Fruit fly (Drosophila melanogaster) whole organism, embryonic: ENCODE data around the gene Capr.

Experiments used
- Ada2b ChIP-seq: fragments of 200-800 bp; sonication (Bioruptor generic); IDR thresholded peaks from 2 replicates; pipeline ENCODE4 v1.3.6; 2022; ENCODE audit warnings: missing biosample characterization, missing genetic modification characterization
- Atf6 ChIP-seq: fragments of 200-800 bp; sonication (Bioruptor generic); IDR thresholded peaks from 2 replicates; pipeline ENCODE4 v1.3.6; 2022; ENCODE audit warnings: missing biosample characterization, missing genetic modification characterization
- B-H2 ChIP-seq: fragments of 200-800 bp; sonication (Bioruptor generic); optimal IDR thresholded peaks from 2 replicates; lab custom pipeline; 2018; ENCODE audit warnings: missing biosample characterization, mild to moderate bottlenecking, missing genetic modification characterization
- CG11696 ChIP-seq: fragments of 200-800 bp; sonication (Bioruptor generic); IDR thresholded peaks from 2 replicates; pipeline ENCODE4 v1.3.6; 2022; ENCODE audit warnings: missing biosample characterization, missing genetic modification characterization
- CG13624 ChIP-seq: fragments of 200-800 bp; sonication (Bioruptor generic); optimal IDR thresholded peaks from 2 replicates; lab custom pipeline; 2016; ENCODE audit warnings: missing biosample characterization, missing genetic modification characterization
- CG14050 ChIP-seq: fragments of 200-800 bp; sonication (Bioruptor generic); IDR thresholded peaks from 3 replicates; pipeline ENCODE4 v1.3.6; 2022; ENCODE audit warnings: missing biosample characterization, missing genetic modification characterization
- CG15601 ChIP-seq: fragments of 200-800 bp; sonication (Bioruptor generic); optimal IDR thresholded peaks from 3 replicates; lab custom pipeline; 2019; ENCODE audit warnings: missing biosample characterization, mild to moderate bottlenecking, missing genetic modification characterization, moderate library complexity
- CG18764 ChIP-seq: fragments of 200-800 bp; sonication (Bioruptor generic); optimal IDR thresholded peaks from 3 replicates; lab custom pipeline; 2016; ENCODE audit warnings: missing biosample characterization, missing genetic modification characterization
- CG2202 ChIP-seq: fragments of 200-800 bp; sonication (Bioruptor generic); optimal IDR thresholded peaks from 2 replicates; lab custom pipeline; 2018; ENCODE audit warnings: missing biosample characterization, mild to moderate bottlenecking, missing genetic modification characterization
- CG2712 ChIP-seq: fragments of 200-800 bp; optimal IDR thresholded peaks from 3 replicates; lab custom pipeline; 2019; ENCODE audit warnings: missing biosample characterization, mild to moderate bottlenecking, missing genetic modification characterization, moderate library complexity
- CG30403 ChIP-seq: fragments of 200-800 bp; sonication (Bioruptor generic); optimal IDR thresholded peaks from 3 replicates; lab custom pipeline; 2016; ENCODE audit warnings: missing biosample characterization, missing genetic modification characterization
- CG3163 ChIP-seq: fragments of 200-800 bp; sonication (Bioruptor generic); optimal IDR thresholded peaks from 3 replicates; lab custom pipeline; 2016; ENCODE audit warnings: missing biosample characterization, missing genetic modification characterization
- CG4424 ChIP-seq: fragments of 200-800 bp; sonication (Bioruptor generic); optimal IDR thresholded peaks from 3 replicates; lab custom pipeline; 2016; ENCODE audit warnings: missing biosample characterization, missing genetic modification characterization
- CG6689 ChIP-seq: fragments of 200-800 bp; sonication (Bioruptor generic); IDR thresholded peaks from 2 replicates; pipeline ENCODE4 v1.3.6; 2022; ENCODE audit warnings: missing biosample characterization, missing genetic modification characterization
- CG6854 ChIP-seq: fragments of 200-800 bp; sonication (Bioruptor generic); optimal IDR thresholded peaks from 3 replicates; lab custom pipeline; 2017; ENCODE audit warnings: missing biosample characterization, mild to moderate bottlenecking, missing genetic modification characterization
- CG7556 ChIP-seq: fragments of 200-800 bp; sonication (Bioruptor generic); optimal IDR thresholded peaks from 2 replicates; lab custom pipeline; 2017; ENCODE audit warnings: missing biosample characterization, mild to moderate bottlenecking, missing genetic modification characterization
- CG7839 ChIP-seq: fragments of 200-800 bp; sonication (Bioruptor generic); optimal IDR thresholded peaks from 3 replicates; lab custom pipeline; 2018; ENCODE audit warnings: missing biosample characterization, mild to moderate bottlenecking, missing genetic modification characterization, moderate library complexity
- CG7928 ChIP-seq: fragments of 200-800 bp; sonication (Bioruptor generic); optimal IDR thresholded peaks from 2 replicates; lab custom pipeline; 2017; ENCODE audit warnings: missing biosample characterization, mild to moderate bottlenecking, missing genetic modification characterization
- CG8944 ChIP-seq: fragments of 200-800 bp; sonication (Bioruptor generic); optimal IDR thresholded peaks from 3 replicates; lab custom pipeline; 2016; ENCODE audit warnings: missing biosample characterization, missing genetic modification characterization
- CG9215 ChIP-seq: fragments of 200-800 bp; sonication (Bioruptor generic); IDR thresholded peaks from 2 replicates; pipeline ENCODE4 v1.3.6; 2022; ENCODE audit warnings: missing biosample characterization, missing genetic modification characterization
- CG9797 ChIP-seq: fragments of 200-800 bp; sonication (Bioruptor generic); optimal IDR thresholded peaks from 3 replicates; lab custom pipeline; 2018; ENCODE audit warnings: missing biosample characterization, mild to moderate bottlenecking, missing genetic modification characterization
- CTCF ChIP-seq: fragments of 200-800 bp; sonication (Bioruptor generic); optimal IDR thresholded peaks from 2 replicates; lab custom pipeline; 2017; ENCODE audit warnings: missing biosample characterization, mild to moderate bottlenecking, missing genetic modification characterization, moderate library complexity
- CoRest ChIP-seq: fragments of 200-800 bp; sonication (Bioruptor generic); optimal IDR thresholded peaks from 3 replicates; lab custom pipeline; 2018; ENCODE audit warnings: missing biosample characterization, mild to moderate bottlenecking, missing genetic modification characterization, moderate library complexity
- Drgx ChIP-seq: fragments of 200-800 bp; sonication (Bioruptor generic); IDR thresholded peaks from 2 replicates; pipeline ENCODE4 v1.3.6; 2022; ENCODE audit warnings: missing biosample characterization, missing genetic modification characterization
- HHEX ChIP-seq: fragments of 200-800 bp; sonication (Bioruptor generic); optimal IDR thresholded peaks from 3 replicates; lab custom pipeline; 2017; ENCODE audit warnings: missing biosample characterization, mild to moderate bottlenecking, missing genetic modification characterization, missing genetic modification reagents
- Jarid2 ChIP-seq: fragments of 200-800 bp; sonication (Bioruptor generic); optimal IDR thresholded peaks from 3 replicates; lab custom pipeline; 2017; ENCODE audit warnings: mild to moderate bottlenecking, missing biosample characterization, missing genetic modification reagents, missing genetic modification characterization
- Meics ChIP-seq: fragments of 200-800 bp; sonication (Bioruptor generic); optimal IDR thresholded peaks from 2 replicates; lab custom pipeline; 2017; ENCODE audit warnings: missing biosample characterization, mild to moderate bottlenecking, missing genetic modification characterization
- Nf-YC ChIP-seq: fragments of 200-800 bp; optimal IDR thresholded peaks from 3 replicates; lab custom pipeline; 2019; ENCODE audit warnings: missing biosample characterization, mild to moderate bottlenecking, missing genetic modification characterization, moderate library complexity
- bowl ChIP-seq: fragments of 200-800 bp; sonication (Bioruptor generic); IDR thresholded peaks from 2 replicates; pipeline ENCODE4 v1.3.6; 2022; ENCODE audit warnings: missing biosample characterization, missing genetic modification characterization
- cato ChIP-seq: fragments of 200-800 bp; sonication (Bioruptor generic); optimal IDR thresholded peaks from 2 replicates; lab custom pipeline; 2016; ENCODE audit warnings: missing biosample characterization, missing genetic modification characterization, borderline replicate concordance
- crc ChIP-seq: fragments of 200-800 bp; sonication (Bioruptor generic); optimal IDR thresholded peaks from 2 replicates; lab custom pipeline; 2016; ENCODE audit warnings: missing biosample characterization, missing genetic modification characterization
- crol ChIP-seq: fragments of 200-800 bp; sonication (Bioruptor generic); IDR thresholded peaks from 2 replicates; pipeline ENCODE4 v1.3.6; 2022; ENCODE audit warnings: missing biosample characterization, missing genetic modification characterization
- crp ChIP-seq, 2 experiments: fragments of 200-800 bp; sonication (Bioruptor generic); optimal IDR thresholded peaks; 2 replicates in 1 of 2; 3 replicates in 1 of 2; lab custom pipeline; 2017; ENCODE audit warnings: missing biosample characterization in 2 of 2, missing genetic modification characterization in 2 of 2, mild to moderate bottlenecking in 1 of 2, moderate library complexity in 1 of 2
- dati ChIP-seq: fragments of 200-800 bp; sonication (Bioruptor generic); IDR thresholded peaks from 2 replicates; pipeline ENCODE4 v1.3.6; 2022; ENCODE audit warnings: missing biosample characterization, missing genetic modification characterization
- fd102C ChIP-seq: fragments of 200-800 bp; sonication (Bioruptor generic); optimal IDR thresholded peaks from 2 replicates; lab custom pipeline; 2018; ENCODE audit warnings: missing biosample characterization, mild to moderate bottlenecking, missing genetic modification characterization, moderate library complexity
- fd3F ChIP-seq: fragments of 200-800 bp; sonication (Bioruptor generic); optimal IDR thresholded peaks from 2 replicates; lab custom pipeline; 2018; ENCODE audit warnings: missing biosample characterization, mild to moderate bottlenecking, missing genetic modification characterization, moderate library complexity
- fd64A ChIP-seq: fragments of 200-800 bp; sonication (Bioruptor generic); optimal IDR thresholded peaks from 3 replicates; lab custom pipeline; 2018; ENCODE audit warnings: missing biosample characterization, mild to moderate bottlenecking, missing genetic modification characterization
- gcm ChIP-seq: fragments of 200-800 bp; sonication (Bioruptor generic); optimal IDR thresholded peaks from 2 replicates; lab custom pipeline; 2019; ENCODE audit warnings: missing biosample characterization, mild to moderate bottlenecking, missing genetic modification characterization, moderate library complexity
- gfzf ChIP-seq: fragments of 200-800 bp; sonication (Bioruptor generic); optimal IDR thresholded peaks from 2 replicates; lab custom pipeline; 2016; ENCODE audit warnings: missing biosample characterization, mild to moderate bottlenecking, missing genetic modification characterization, moderate library complexity
- gro ChIP-seq: fragments of 200-800 bp; sonication (Bioruptor generic); optimal IDR thresholded peaks from 2 replicates; lab custom pipeline; 2016; ENCODE audit warnings: missing biosample characterization, missing genetic modification characterization
- kah ChIP-seq: fragments of 200-800 bp; sonication (Bioruptor generic); optimal IDR thresholded peaks from 2 replicates; lab custom pipeline; 2018; ENCODE audit warnings: missing biosample characterization, mild to moderate bottlenecking, missing genetic modification characterization
- luna ChIP-seq: fragments of 200-800 bp; sonication (Bioruptor generic); optimal IDR thresholded peaks from 2 replicates; lab custom pipeline; 2016; ENCODE audit warnings: missing biosample characterization, missing genetic modification characterization
- mam ChIP-seq: fragments of 200-800 bp; sonication (Bioruptor generic); optimal IDR thresholded peaks from 3 replicates; lab custom pipeline; 2016; ENCODE audit warnings: missing biosample characterization, missing genetic modification characterization
- nerfin-1 ChIP-seq: fragments of 200-800 bp; sonication (Bioruptor generic); optimal IDR thresholded peaks from 3 replicates; lab custom pipeline; 2019; ENCODE audit warnings: missing biosample characterization, mild to moderate bottlenecking, missing genetic modification characterization, moderate library complexity
- pan ChIP-seq, 4 experiments: fragments of >200 bp in 3 of 4; fragments of 200-800 bp in 1 of 4; sonication (Bioruptor generic) in 1 of 4; optimal IDR thresholded peaks in 3 of 4; IDR thresholded peaks in 1 of 4; 2 replicates each; pipeline versions ENCODE4 v1.3.6 to Lab custom; 2017 to 2022; ENCODE audit warnings: missing biosample characterization in 2 of 4, missing genetic modification characterization in 2 of 4, mixed read lengths in 1 of 4
- sens ChIP-seq: fragments of 200-800 bp; sonication (Bioruptor generic); peaks from one replicate; lab custom pipeline; 2016; ENCODE audit warnings: missing biosample characterization, missing genetic modification characterization
- sim ChIP-seq: fragments of 200-800 bp; sonication (Bioruptor generic); IDR thresholded peaks from 2 replicates; pipeline ENCODE4 v1.3.6; 2022; ENCODE audit warnings: missing biosample characterization, missing genetic modification characterization
- tll ChIP-seq, 2 experiments: fragments of 200-800 bp in 1 of 2; fragments of >200 bp in 1 of 2; sonication (Bioruptor generic) in 1 of 2; optimal IDR thresholded peaks; 2 replicates each; lab custom pipeline; 2017 to 2019; ENCODE audit warnings: missing biosample characterization in 2 of 2, missing genetic modification characterization in 2 of 2, mild to moderate bottlenecking in 1 of 2, moderate library complexity in 1 of 2
- unpg ChIP-seq: fragments of 200-800 bp; sonication (Bioruptor generic); optimal IDR thresholded peaks from 3 replicates; lab custom pipeline; 2018; ENCODE audit warnings: missing biosample characterization, mild to moderate bottlenecking, missing genetic modification characterization, moderate library complexity

The Capr gene

DNA sequence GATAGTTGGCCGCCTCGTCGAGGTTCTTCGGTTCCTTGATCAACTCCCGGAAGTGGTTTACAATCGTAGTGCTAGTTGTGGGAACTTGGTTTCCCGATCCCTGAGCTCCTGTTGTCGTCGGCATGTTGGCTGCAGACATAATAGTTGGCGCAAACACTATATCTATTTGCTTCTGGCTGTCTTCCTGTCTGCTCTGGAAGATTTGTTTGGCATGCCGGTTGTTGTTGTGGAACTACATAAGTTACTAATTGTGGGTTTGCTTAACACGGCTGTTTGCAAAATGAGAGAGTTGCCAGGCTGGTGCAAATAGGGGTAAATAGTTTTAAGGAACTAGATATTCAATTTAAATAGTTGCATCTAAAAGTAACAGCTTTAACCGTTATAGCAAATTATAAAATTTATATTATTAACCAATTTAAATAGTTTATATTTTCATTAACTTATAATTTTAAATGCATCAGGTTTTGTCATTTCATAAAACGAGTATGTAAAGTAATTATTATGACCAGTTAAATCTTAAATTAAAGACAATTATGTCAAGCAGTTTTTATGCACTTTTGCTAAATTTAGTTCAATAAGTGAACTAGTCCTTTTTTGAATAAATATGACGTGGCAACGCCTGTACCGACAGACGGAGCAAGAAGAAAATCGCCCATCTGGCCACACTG, 8.6 kb upstream of the Capr start, which contains the start of the genes Sgf11 and CG32202 (continued):
- TF ChIP-seq kah (GFP tag; lab: Kevin White, UChicago) (no peak), B-H2 (peak; percentile 59), tll (GFP tag; optimal IDR thresholded peaks at IDR 0.05; lab: Kevin White, UChicago) (no peak), Ada2b (GFP tag; lab: Robert Waterston, UW) (0 out of 2 replicates have a peak, but pooled peaks have one; percentile 7), sens (peak; percentile 76), CG11696 (GFP tag; lab: Robert Waterston, UW) (no peak), dati (no peak), CG8944 (GFP tag; lab: Kevin White, UChicago) (peak; percentile 5), bowl (GFP tag; lab: Robert Waterston, UW) (no peak), Atf6 (GFP tag; lab: Robert Waterston, UW) (peak; percentile 56), crp (GFP tag; optimal IDR thresholded peaks at IDR 0.05; lab: Kevin White, UChicago) (peak in 1 of 2 experiments; percentile 55), fd102C (GFP tag; lab: Kevin White, UChicago) (no peak), CoRest (peak; percentile 86), CG9797 (GFP tag; lab: Kevin White, UChicago) (peak; percentile 29), CTCF (GFP tag; lab: Kevin White, UChicago) (peak; percentile 3), gfzf (GFP tag; lab: Kevin White, UChicago) (peak; percentile 68), CG7556 (peak; percentile 80), CG2712 (tag; lab: Kevin White, UChicago) (peak; percentile 73), HHEX (GFP tag; lab: Kevin White, UChicago) (peak; percentile 41), CG30403 (GFP tag; lab: Kevin White, UChicago) (peak; percentile 77), nerfin-1 (tag; lab: Kevin White, UChicago) (peak; percentile 56), CG6689 (peak; percentile 53; the same call in 1 of the 2 replicates), fd3F (GFP tag; lab: Kevin White, UChicago) (peak; percentile 53), Nf-YC (tag; lab: Kevin White, UChicago) (peak; percentile 61), mam (peak; percentile 35), unpg (GFP tag; lab: Kevin White, UChicago) (peak; percentile 68), Jarid2 (no peak), cato (GFP tag; lab: Kevin White, UChicago) (peak; percentile 46), sim (GFP tag; lab: Robert Waterston, UW) (no peak), CG7928 (no peak), crc (GFP tag; lab: Kevin White, UChicago) (no peak), gcm (GFP tag; lab: Kevin White, UChicago) (peak; percentile 47), CG13624 (GFP tag; lab: Kevin White, UChicago) (no peak), luna (GFP tag; lab: Kevin White, UChicago) (no peak), crol (GFP tag; lab: Robert Waterston, UW) (no peak), CG14050 (peak; percentile 47; the same call in 1 of the 3 replicates), CG2202 (tag; lab: Kevin White, UChicago) (peak; percentile 23), Meics (GFP tag; lab: Kevin White, UChicago) (peak; percentile 75), Drgx (GFP tag; lab: Robert Waterston, UW) (no peak), CG6854 (GFP tag; lab: Kevin White, UChicago) (peak; percentile 1), CG18764 (GFP tag; lab: Kevin White, UChicago) (peak; percentile 6), CG4424 (GFP tag; lab: Kevin White, UChicago) (peak; percentile 56), CG7839 (peak; percentile 79), pan (optimal IDR thresholded peaks at IDR 0.05; lab: Kevin White, UChicago) (no peak), pan (GFP tag; optimal IDR thresholded peaks at IDR 0.05 in 1 of 2, IDR thresholded peaks at IDR 0.05 in 1 of 2) (no peak), gro (no peak), CG15601 (tag; lab: Kevin White, UChicago) (peak; percentile 72), fd64A (GFP tag; lab: Kevin White, UChicago) (no peak), CG3163 (GFP tag; lab: Kevin White, UChicago) (no peak), CG9215 (GFP tag; lab: Robert Waterston, UW) (peak; percentile 43; the same call in 1 of the 2 replicates)
